Fruit fly (Drosophila melanogaster) whole organism, embryonic: ENCODE measurements around the gene Tlk.
A peak's percentile ranks its signal among the peaks of the same experiment; 100 is the strongest.

Source experiments
- CG16779 ChIP-seq: fragments of 200-800 bp; sonication (Bioruptor generic); IDR thresholded peaks from 2 replicates; pipeline ENCODE4 v1.3.6; 2022; ENCODE audit warnings: missing biosample characterization, missing genetic modification characterization
- Hmx ChIP-seq: fragments of 200-800 bp; sonication (Bioruptor generic); optimal IDR thresholded peaks from 2 replicates; lab custom pipeline; 2016; ENCODE audit warnings: missing biosample characterization, missing genetic modification characterization
- Nf-YB ChIP-seq: fragments of 200-800 bp; sonication (Bioruptor generic); optimal IDR thresholded peaks from 3 replicates; lab custom pipeline; 2019; ENCODE audit warnings: missing biosample characterization, mild to moderate bottlenecking, missing genetic modification characterization, moderate library complexity
- eve ChIP-seq, 2 experiments: fragments of >200 bp; optimal IDR thresholded peaks; 2 replicates each; lab custom pipeline; 2017; ENCODE audit warnings: missing biosample characterization in 2 of 2, missing genetic modification characterization in 2 of 2

- TF ChIP-seq CG16779 (GFP tag; lab: Robert Waterston, UW) (no peak), eve (GFP tag; optimal IDR thresholded peaks at IDR 0.05; lab: Kevin White, UChicago) (peak in 1 of 2 experiments; percentile 54), Hmx (GFP tag; lab: Kevin White, UChicago) (no peak), Nf-YB (GFP tag; lab: Kevin White, UChicago) (no peak)
Measured at dm6 chrX:3748741-3749484, 29.1 kb downstream of the Tlk start.
